Fruit fly (Drosophila melanogaster): ENCODE measurements around the gene CG3225.

CG3225 gene

DNA sequence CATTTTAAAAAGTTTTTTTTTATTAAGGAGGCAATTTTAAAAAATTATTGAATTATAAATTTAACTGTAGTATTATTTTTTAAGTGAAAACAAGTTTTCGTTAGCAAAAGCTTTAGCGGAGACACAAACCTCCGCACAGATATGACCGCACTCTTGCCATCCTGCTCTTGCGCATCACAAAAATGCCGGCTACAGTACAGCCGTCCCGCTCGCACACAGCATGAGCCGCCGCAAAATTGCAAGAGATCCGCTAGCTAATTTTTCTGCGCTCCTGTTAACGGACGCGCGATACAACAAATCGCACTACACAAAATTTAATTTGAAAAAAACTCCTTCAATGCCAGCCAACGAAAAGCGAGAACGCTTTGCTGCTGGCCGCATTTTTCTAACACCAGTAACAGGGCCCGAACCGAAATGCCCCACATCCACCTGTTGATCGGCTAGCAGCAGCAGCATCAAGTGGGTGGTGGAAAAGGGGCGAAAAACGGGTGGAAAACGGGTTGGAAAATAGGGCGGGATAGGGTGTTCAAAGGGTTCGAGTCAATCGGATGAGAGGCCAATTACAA is 7.9 kb downstream of the CG3225 start (continued):
- peak; percentile 37 for TF ChIP-seq Dad (GFP tag; optimal IDR thresholded peaks at IDR 0.05)
- peak; percentile 31; the same call in 1 of the 2 replicates for TF ChIP-seq Nf-YA (GFP tag; IDR thresholded peaks at IDR 0.05)
- no peak for TF ChIP-seq fd102C (GFP tag; optimal IDR thresholded peaks at IDR 0.05)
- peak; percentile 48 for TF ChIP-seq Xrp1 (GFP tag; IDR thresholded peaks at IDR 0.05)
- no peak for TF ChIP-seq CG18476 (GFP tag; optimal IDR thresholded peaks at IDR 0.05)
- TF ChIP-seq al (GFP tag; IDR thresholded peaks at IDR 0.05), result 0 out of 2 replicates have a peak, but pooled peaks have one; percentile 10
- no peak for TF ChIP-seq CG8944 (GFP tag; optimal IDR thresholded peaks at IDR 0.05)
- TF ChIP-seq CG33213 (GFP tag; optimal IDR thresholded peaks at IDR 0.05), result peak; percentile 92
- peak; percentile 53; the same call in 1 of the 2 replicates for TF ChIP-seq CG32767 (GFP tag; IDR thresholded peaks at IDR 0.05)
- peak; percentile 52 for TF ChIP-seq bbx (GFP tag; IDR thresholded peaks at IDR 0.05; ENCODE audit: partially characterized antibody)
- peak; percentile 61; the same call in 1 of the 3 replicates for TF ChIP-seq Dbx (GFP tag; IDR thresholded peaks at IDR 0.05)
- TF ChIP-seq CG8765 (GFP tag; IDR thresholded peaks at IDR 0.05), result no peak
- no peak for TF ChIP-seq jigr1 (GFP tag; IDR thresholded peaks at IDR 0.05)
- TF ChIP-seq Mes4 (GFP tag; optimal IDR thresholded peaks at IDR 0.05), result no peak
- no peak for TF ChIP-seq gt (GFP tag; IDR thresholded peaks at IDR 0.05)
- peak; percentile 62 for TF ChIP-seq slbo (GFP tag; IDR thresholded peaks at IDR 0.05)
- peak; percentile 54 for TF ChIP-seq CG8290 (GFP tag; optimal IDR thresholded peaks at IDR 0.05)
- TF ChIP-seq CG8290 (tag; optimal IDR thresholded peaks at IDR 0.05), result peak; percentile 14 to 76
- TF ChIP-seq sqz (GFP tag; optimal IDR thresholded peaks at IDR 0.05), result peak; percentile 95
- TF ChIP-seq CG1529 (GFP tag; optimal IDR thresholded peaks at IDR 0.05), result no peak
- peak; percentile 26 for TF ChIP-seq CG10979 (tag; optimal IDR thresholded peaks at IDR 0.05)
- peak; percentile 25 for TF ChIP-seq CG18619 (GFP tag; optimal IDR thresholded peaks at IDR 0.05)
- peak; percentile 26 for TF ChIP-seq Side (GFP tag; optimal IDR thresholded peaks at IDR 0.05)
- peak; percentile 67 for TF ChIP-seq CG7745 (tag; optimal IDR thresholded peaks at IDR 0.05)
- TF ChIP-seq br (optimal IDR thresholded peaks at IDR 0.05), result no peak
- TF ChIP-seq Awh (GFP tag; IDR thresholded peaks at IDR 0.05), result no peak
- TF ChIP-seq gro (GFP tag; optimal IDR thresholded peaks at IDR 0.05), result peak; percentile 70
- peak; percentile 68 for TF ChIP-seq sob (GFP tag; IDR thresholded peaks at IDR 0.05)
- TF ChIP-seq NC2α (GFP tag; optimal IDR thresholded peaks at IDR 0.05), result no peak
- TF ChIP-seq pan (optimal IDR thresholded peaks at IDR 0.05), result no peak
- no peak for TF ChIP-seq pan (GFP tag; optimal IDR thresholded peaks at IDR 0.05 in 1 of 2, IDR thresholded peaks at IDR 0.05 in 1 of 2)
- peak; percentile 25 for TF ChIP-seq Chrac-16 (GFP tag; optimal IDR thresholded peaks at IDR 0.05)
- no peak for TF ChIP-seq CG3995 (GFP tag; optimal IDR thresholded peaks at IDR 0.05)
- TF ChIP-seq hbn (GFP tag; IDR thresholded peaks at IDR 0.05; ENCODE audit: partially characterized antibody), result 0 out of 2 replicates have a peak, but pooled peaks have one; percentile 31
- no peak for TF ChIP-seq Mrtf (GFP tag; IDR thresholded peaks at IDR 0.05)
- TF ChIP-seq hkb (optimal IDR thresholded peaks at IDR 0.05), result no peak
- peak; percentile 60 for TF ChIP-seq hkb (GFP tag; IDR thresholded peaks at IDR 0.05)
- TF ChIP-seq usp (GFP tag; optimal IDR thresholded peaks at IDR 0.05), result no peak
- TF ChIP-seq Atf3 (GFP tag; optimal IDR thresholded peaks at IDR 0.05), result no peak
- TF ChIP-seq ttk (GFP tag; IDR thresholded peaks at IDR 0.05), result no peak
- no peak for TF ChIP-seq Hr39 (optimal IDR thresholded peaks at IDR 0.05)
- no peak for TF ChIP-seq slp2 (GFP tag; optimal IDR thresholded peaks at IDR 0.05)
- no peak; the same call in 1 of the 2 replicates for TF ChIP-seq CG1024 (GFP tag; IDR thresholded peaks at IDR 0.05)
- TF ChIP-seq wor (GFP tag; IDR thresholded peaks at IDR 0.05), result no peak
- peak; percentile 69 for TF ChIP-seq CG12391 (tag; optimal IDR thresholded peaks at IDR 0.05)
- no peak for TF ChIP-seq Myb (GFP tag; optimal IDR thresholded peaks at IDR 0.05)
- no peak for TF ChIP-seq CG14965 (GFP tag; optimal IDR thresholded peaks at IDR 0.05; ENCODE audit: borderline replicate concordance)
- TF ChIP-seq amos (GFP tag; IDR thresholded peaks at IDR 0.05; ENCODE audit: partially characterized antibody), result peak; percentile 50; the same call in 1 of the 2 replicates
- TF ChIP-seq sd (tag; optimal IDR thresholded peaks at IDR 0.05), result peak; percentile 94
- peak; percentile 95 for TF ChIP-seq Hmr (GFP tag; optimal IDR thresholded peaks at IDR 0.05)
- no peak for TF ChIP-seq C15 (GFP tag; IDR thresholded peaks at IDR 0.05)
- TF ChIP-seq CG31441 (GFP tag; IDR thresholded peaks at IDR 0.05), result peak; percentile 57
- peak; percentile 57 for TF ChIP-seq grau (tag; optimal IDR thresholded peaks at IDR 0.05)

All from whole organism, embryonic.